Worm (Caenorhabditis elegans) whole organism, early embryonic: Measurements from ENCODE around the gene clec-207.
"Not testable (repeated sequence)": the region's sequence is repeated elsewhere in the genome, so short reads cannot be mapped to it uniquely, and the experiment has no call there.

Source experiments
- B0310.2 ChIP-seq: sonication (generic microtip); optimal IDR thresholded peaks from 2 replicates; lab custom pipeline; 2016; ENCODE audit warnings: mild to moderate bottlenecking, missing genetic modification characterization, missing compliant biosample characterization
- F13C5.2 ChIP-seq: sonication (generic microtip); optimal IDR thresholded peaks from 2 replicates; lab custom pipeline; 2017; ENCODE audit warnings: mild to moderate bottlenecking, missing genetic modification characterization, inconsistent platforms, missing compliant biosample characterization
- aly-1 ChIP-seq: sonication (generic microtip); optimal IDR thresholded peaks from 2 replicates; lab custom pipeline; 2016; ENCODE audit warnings: missing genetic modification characterization, missing compliant biosample characterization
- ama-1 ChIP-seq: fragments of 150-350 bp; optimal IDR thresholded peaks from 2 replicates; lab custom pipeline; 2014
- ceh-13 ChIP-seq: fragments of 200-800 bp; sonication (Bioruptor generic); optimal IDR thresholded peaks from 2 replicates; lab custom pipeline; 2018; ENCODE audit warnings: mild to moderate bottlenecking, missing genetic modification characterization, missing compliant biosample characterization
- ceh-36 ChIP-seq: sonication (generic microtip); optimal IDR thresholded peaks from 2 replicates; lab custom pipeline; 2016; ENCODE audit warnings: missing genetic modification characterization, inconsistent platforms, missing compliant biosample characterization
- ets-7 ChIP-seq: sonication (generic microtip); optimal IDR thresholded peaks from 2 replicates; lab custom pipeline; 2016; ENCODE audit warnings: missing genotype, missing genetic modification characterization, missing compliant biosample characterization
- flt-1 ChIP-seq: fragments of 200-800 bp; sonication (Bioruptor generic); IDR thresholded peaks from 2 replicates; pipeline ENCODE4 v1.3.6; 2022; ENCODE audit warnings: missing genetic modification characterization, missing compliant biosample characterization
- hmbx-1 ChIP-seq: sonication (generic microtip); optimal IDR thresholded peaks from 2 replicates; lab custom pipeline; 2016; ENCODE audit warnings: mild to moderate bottlenecking, missing genetic modification characterization, missing compliant biosample characterization
- hmg-4 ChIP-seq: fragments of 200-800 bp; sonication (Bioruptor generic); optimal IDR thresholded peaks from 2 replicates; lab custom pipeline; 2018; ENCODE audit warnings: mild to moderate bottlenecking, missing genetic modification characterization, missing compliant biosample characterization
- hnd-1 ChIP-seq: sonication (generic microtip); optimal IDR thresholded peaks from 2 replicates; lab custom pipeline; 2016; ENCODE audit warnings: missing genetic modification characterization, missing compliant biosample characterization
- pes-1 ChIP-seq: fragments of 200-800 bp; sonication (Bioruptor generic); IDR thresholded peaks from 2 replicates; pipeline ENCODE4 v1.3.6; 2022; ENCODE audit warnings: missing genetic modification reagents, missing genetic modification characterization, missing compliant biosample characterization
- scrt-1 ChIP-seq: fragments of 200-800 bp; sonication (Bioruptor generic); IDR thresholded peaks from 2 replicates; pipeline ENCODE4 v1.3.6; 2022; ENCODE audit warnings: missing genetic modification characterization, missing compliant biosample characterization
- sea-1 ChIP-seq: fragments of 200-800 bp; sonication (Bioruptor generic); conservative IDR thresholded peaks from 2 replicates; pipeline ENCODE4 v1.3.6; 2022; ENCODE audit warnings: missing genetic modification characterization, missing compliant biosample characterization
- tbx-11 ChIP-seq: fragments of 200-800 bp; sonication (Bioruptor generic); IDR thresholded peaks from 2 replicates; pipeline ENCODE4 v1.3.6; 2022; ENCODE audit warnings: missing genetic modification characterization, missing compliant biosample characterization
- tbx-37 ChIP-seq: fragments of 200-800 bp; sonication (Bioruptor generic); conservative IDR thresholded peaks from 2 replicates; pipeline ENCODE4 v1.3.6; 2022; ENCODE audit warnings: missing genetic modification reagents, missing genetic modification characterization, missing compliant biosample characterization
- tra-4 ChIP-seq: sonication (generic microtip); optimal IDR thresholded peaks from 2 replicates; lab custom pipeline; 2017; ENCODE audit warnings: missing genetic modification characterization, missing compliant biosample characterization

clec-207 gene

ce11 chrV:2081269-2081668, 14.6 kb upstream of the clec-207 start:
- TF ChIP-seq tra-4 (tag; lab: Kevin White, UChicago) (no peak), ets-7 (tag; lab: Kevin White, UChicago) (no peak), ceh-13 (GFP tag; lab: Kevin White, UChicago) (no peak), flt-1 (GFP tag; lab: Robert Waterston, UW) (no peak)

DNA sequence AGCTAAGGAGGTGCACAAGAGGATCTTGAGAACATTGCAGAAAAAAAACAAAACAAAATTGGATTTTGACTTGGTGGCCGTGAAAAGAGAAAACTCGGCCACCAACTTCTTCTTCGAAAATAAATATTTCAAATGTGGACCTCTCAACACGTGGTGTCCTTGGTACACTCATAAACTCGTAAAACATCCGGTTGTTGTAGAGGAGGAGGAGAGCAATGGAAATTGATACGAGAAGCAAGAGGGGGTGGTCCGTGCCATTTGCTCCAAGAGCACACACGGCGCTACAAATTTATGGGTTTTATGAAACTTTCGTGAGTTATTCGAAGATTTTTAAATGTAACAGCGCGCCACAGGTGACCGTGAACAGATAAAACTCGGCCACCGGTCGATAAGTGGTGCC, 14.0 kb upstream of the clec-207 start:
- TF ChIP-seq ceh-13 (GFP tag; lab: Kevin White, UChicago) = no peak
- no peak for TF ChIP-seq pes-1 (GFP tag; lab: Robert Waterston, UW)
- no peak for TF ChIP-seq tbx-11 (GFP tag; lab: Robert Waterston, UW)
- no peak for TF ChIP-seq F13C5.2 (tag; lab: Kevin White, UChicago)
- TF ChIP-seq hmbx-1 (tag; lab: Kevin White, UChicago) = no peak
- no peak for TF ChIP-seq sea-1 (GFP tag; lab: Robert Waterston, UW)

DNA sequence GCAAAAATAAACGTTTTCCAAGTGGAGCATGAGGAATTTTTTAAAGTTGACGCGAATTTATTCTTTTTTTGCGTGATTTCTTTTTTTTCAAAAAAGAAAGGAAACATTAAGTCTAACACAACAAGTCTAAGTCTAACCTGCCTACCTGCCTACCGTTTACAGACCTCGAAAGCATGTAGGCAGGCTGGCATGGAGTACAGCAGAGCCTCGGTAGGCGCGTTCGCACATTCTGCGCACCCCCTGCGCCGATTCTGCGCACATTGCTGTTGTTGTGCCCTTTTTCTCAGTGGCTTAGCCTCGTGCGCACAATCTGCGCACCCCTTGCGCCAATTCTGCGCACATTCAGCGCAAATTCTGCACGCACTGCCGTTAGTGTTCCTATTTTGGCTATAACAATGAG, 12.0 kb upstream of the clec-207 start:
- no peak for TF ChIP-seq hmbx-1 (tag; lab: Kevin White, UChicago)
- TF ChIP-seq tbx-11 (GFP tag; lab: Robert Waterston, UW) = no peak
- no peak for TF ChIP-seq pes-1 (GFP tag; lab: Robert Waterston, UW)
- TF ChIP-seq ama-1 (lab: Kevin White, UChicago) = no peak
- TF ChIP-seq aly-1 (tag; lab: Kevin White, UChicago) = no peak
- TF ChIP-seq sea-1 (GFP tag; lab: Robert Waterston, UW) = no peak
- TF ChIP-seq hmg-4 (GFP tag; lab: Kevin White, UChicago) = no peak
- no peak for TF ChIP-seq flt-1 (GFP tag; lab: Robert Waterston, UW)
- no peak for TF ChIP-seq F13C5.2 (tag; lab: Kevin White, UChicago)

ce11 chrV:2085745-2086267, 10.1 kb upstream of the clec-207 start, which contains the start of gene F36F12.3:
Gene F36F12.3 (plus strand): TSS chrV:2085795.
- 0 out of 2 replicates have a peak, but pooled peaks have one; percentile 11 for TF ChIP-seq scrt-1 (GFP tag; lab: Robert Waterston, UW)

- not testable (repeated sequence) for TF ChIP-seq tra-4 (tag; lab: Kevin White, UChicago); hmg-4 (GFP tag; lab: Kevin White, UChicago); F13C5.2 (tag; lab: Kevin White, UChicago)
Measured at ce11 chrV:2090321-2090720, 5.6 kb upstream of the clec-207 start, which contains the start of gene ztf-28. Gene ztf-28 (plus strand): TSS chrV:2090669.

ce11 chrV:2095204-2095603, 668 bp upstream of the clec-207 start, which contains the start of gene F36F12.2:
Gene F36F12.2 (minus strand): TSS chrV:2095304.
- no peak for TF ChIP-seq hmbx-1 (tag; lab: Kevin White, UChicago)
- TF ChIP-seq aly-1 (tag; lab: Kevin White, UChicago) = no peak
- no peak for TF ChIP-seq ceh-13 (GFP tag; lab: Kevin White, UChicago)
- TF ChIP-seq hnd-1 (tag; lab: Kevin White, UChicago) = no peak
- no peak for TF ChIP-seq pes-1 (GFP tag; lab: Robert Waterston, UW)
- no peak for TF ChIP-seq sea-1 (GFP tag; lab: Robert Waterston, UW)
- no peak for TF ChIP-seq F13C5.2 (tag; lab: Kevin White, UChicago)
- no peak for TF ChIP-seq ets-7 (tag; lab: Kevin White, UChicago)
- no peak for TF ChIP-seq scrt-1 (GFP tag; lab: Robert Waterston, UW)
- no peak for TF ChIP-seq flt-1 (GFP tag; lab: Robert Waterston, UW)
- TF ChIP-seq B0310.2 = no peak
- no peak for TF ChIP-seq ama-1 (lab: Kevin White, UChicago)
- TF ChIP-seq hmg-4 (GFP tag; lab: Kevin White, UChicago) = no peak
- no peak for TF ChIP-seq tbx-11 (GFP tag; lab: Robert Waterston, UW)
- TF ChIP-seq tra-4 (tag; lab: Kevin White, UChicago) = no peak
- TF ChIP-seq tbx-37 (GFP tag; lab: Robert Waterston, UW) = no peak
- no peak for TF ChIP-seq ceh-36 (tag; lab: Kevin White, UChicago)

ce11 chrV:2097653-2098052, 1.8 kb downstream of the clec-207 start, which contains the start of gene clec-208:
Gene clec-208 (plus strand): TSS chrV:2097953.
- TF ChIP-seq hmbx-1 (tag; lab: Kevin White, UChicago) = no peak

DNA sequence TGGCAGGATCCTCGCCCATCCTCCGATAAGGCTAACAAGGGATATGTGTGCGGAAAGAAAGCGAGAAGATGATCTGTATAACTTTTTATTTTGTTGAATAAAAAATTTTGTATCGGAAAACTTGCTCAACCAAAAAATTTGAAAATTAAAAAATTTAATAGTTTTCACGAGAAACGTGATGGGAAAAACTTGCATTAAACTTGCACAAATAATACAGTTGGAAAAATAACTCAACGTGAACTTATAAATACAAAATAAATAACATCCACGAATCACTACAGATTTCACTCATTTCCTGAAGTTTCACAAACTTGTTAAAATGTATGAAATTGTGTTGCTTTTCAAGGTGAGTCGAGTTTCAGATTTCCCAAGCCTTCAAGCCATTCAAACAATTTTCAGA, 3.2 kb downstream of the clec-207 start, which contains the start of gene F36F12.7:
TSS of gene F36F12.7 (plus strand) at position 301 of the 400 bp plus-strand sequence.
- TF ChIP-seq tbx-11 (GFP tag; lab: Robert Waterston, UW) = no peak
- no peak for TF ChIP-seq ceh-36 (tag; lab: Kevin White, UChicago)
- TF ChIP-seq ets-7 (tag; lab: Kevin White, UChicago) = no peak
- TF ChIP-seq tra-4 (tag; lab: Kevin White, UChicago) = no peak
- TF ChIP-seq hnd-1 (tag; lab: Kevin White, UChicago) = no peak
- TF ChIP-seq tbx-37 (GFP tag; lab: Robert Waterston, UW) = no peak
- no peak for TF ChIP-seq scrt-1 (GFP tag; lab: Robert Waterston, UW)
- TF ChIP-seq hmbx-1 (tag; lab: Kevin White, UChicago) = no peak
- no peak for TF ChIP-seq ceh-13 (GFP tag; lab: Kevin White, UChicago)
- TF ChIP-seq pes-1 (GFP tag; lab: Robert Waterston, UW) = no peak
- no peak for TF ChIP-seq aly-1 (tag; lab: Kevin White, UChicago)
- no peak for TF ChIP-seq F13C5.2 (tag; lab: Kevin White, UChicago)
- TF ChIP-seq B0310.2 = no peak
